Worm (Caenorhabditis elegans): ENCODE results near the gene sad-1.
A peak's percentile ranks its signal among the peaks of the same experiment; 100 is the strongest.

The sad-1 gene

ce11 chrX:13527347-13528092, 27.1 kb upstream of the sad-1 start, which contains the start of gene pab-2 (continued):
- TF ChIP-seq hmg-1.1 (GFP tag; IDR thresholded peaks at IDR 0.05) (peak; percentile 90), F37D6.2 (tag; optimal IDR thresholded peaks at IDR 0.05) (peak; percentile 47), nhr-6 (tag; optimal IDR thresholded peaks at IDR 0.05) (no peak), hif-1 (tag; optimal IDR thresholded peaks at IDR 0.05) (peak in 1 of 2 experiments; percentile 59), zfp-2 (tag; optimal IDR thresholded peaks at IDR 0.05) (no peak), lin-39 (tag; optimal IDR thresholded peaks at IDR 0.05) (no peak), ZK337.2 (GFP tag; IDR thresholded peaks at IDR 0.05) (no peak), fos-1 (tag; optimal IDR thresholded peaks at IDR 0.05) (no peak), ama-1 (optimal IDR thresholded peaks at IDR 0.05) (no peak), nhr-28 (tag; optimal IDR thresholded peaks at IDR 0.05) (peak; percentile 87), daf-19 (GFP tag; conservative IDR thresholded peaks at IDR 0.05) (no peak), vab-7 (GFP tag; IDR thresholded peaks at IDR 0.05) (no peak), unc-130 (GFP tag; optimal IDR thresholded peaks at IDR 0.05) (no peak), F26F4.8 (GFP tag; conservative IDR thresholded peaks at IDR 0.05) (no peak), daf-8 (GFP tag; IDR thresholded peaks at IDR 0.05) (no peak), nhr-25 (tag; optimal IDR thresholded peaks at IDR 0.05; ENCODE audit: borderline replicate concordance, insufficient read depth) (peak; percentile 51), F10B5.3 (tag; optimal IDR thresholded peaks at IDR 0.05) (no peak), unc-39 (tag; optimal IDR thresholded peaks at IDR 0.05) (no peak), nhr-77 (tag; optimal IDR thresholded peaks at IDR 0.05) (peak; percentile 54), jun-1 (tag; optimal IDR thresholded peaks at IDR 0.05) (no peak), fkh-10 (GFP tag; optimal IDR thresholded peaks at IDR 0.05) (peak; percentile 27), daf-16 (GFP tag; optimal IDR thresholded peaks at IDR 0.05) (peak in 1 of 2 experiments; percentile 39), daf-16 (tag; optimal IDR thresholded peaks at IDR 0.05) (peak; percentile 83), nhr-48 (tag; optimal IDR thresholded peaks at IDR 0.05) (peak; percentile 92), attf-4 (tag; optimal IDR thresholded peaks at IDR 0.05) (no peak), T26A8.4 (GFP tag; IDR thresholded peaks at IDR 0.05) (peak; percentile 61; the same call in 1 of the 2 replicates), dpl-1 (GFP tag; optimal IDR thresholded peaks at IDR 0.05) (peak; percentile 16), ctbp-1 (GFP tag; IDR thresholded peaks at IDR 0.05) (peak; percentile 68), lim-7 (GFP tag; IDR thresholded peaks at IDR 0.05) (0 out of 2 replicates have a peak, but pooled peaks have one; percentile 53), pha-4 (GFP tag; IDR thresholded peaks at IDR 0.05) (peak; percentile 49; the same call in 1 of the 2 replicates), pha-4 (tag; optimal IDR thresholded peaks at IDR 0.05) (no peak), F49E8.2 (tag; optimal IDR thresholded peaks at IDR 0.05; ENCODE audit: borderline replicate concordance) (no peak), unc-62 (GFP tag; optimal IDR thresholded peaks at IDR 0.05 in 1 of 2) (peak in 1 of 2 experiments; percentile 90), unc-62 (tag; optimal IDR thresholded peaks at IDR 0.05) (no peak), php-3 (GFP tag; IDR thresholded peaks at IDR 0.05) (peak; percentile 85), gei-8 (GFP tag; optimal IDR thresholded peaks at IDR 0.05) (peak; percentile 71), mep-1 (tag; optimal IDR thresholded peaks at IDR 0.05) (peak; percentile 88), T20F7.1 (GFP tag; optimal IDR thresholded peaks at IDR 0.05) (peak; percentile 46), aly-2 (tag; optimal IDR thresholded peaks at IDR 0.05) (no peak)

ce11 chrX:13526219-13527218, 26.1 kb upstream of the sad-1 start:
- peak in 1 of 2 experiments; percentile 68 for TF ChIP-seq unc-62 (GFP tag; optimal IDR thresholded peaks at IDR 0.05 in 1 of 2)
- no peak for TF ChIP-seq unc-62 (tag; optimal IDR thresholded peaks at IDR 0.05)
- peak in 1 of 2 experiments; percentile 16 for TF ChIP-seq mdl-1 (tag; optimal IDR thresholded peaks at IDR 0.05)
- TF ChIP-seq D1046.2 (GFP tag; IDR thresholded peaks at IDR 0.05) = no peak
- TF ChIP-seq mep-1 (tag; optimal IDR thresholded peaks at IDR 0.05) = no peak
- peak; percentile 49 for TF ChIP-seq hlh-11 (tag; optimal IDR thresholded peaks at IDR 0.05)
- peak; percentile 58 for TF ChIP-seq hlh-30 (tag; optimal IDR thresholded peaks at IDR 0.05; ENCODE audit: insufficient read depth)
- no peak for TF ChIP-seq T26A8.4 (GFP tag; IDR thresholded peaks at IDR 0.05)
- TF ChIP-seq mxl-2 (GFP tag; conservative IDR thresholded peaks at IDR 0.05) = no peak
- peak; percentile 6 for TF ChIP-seq nhr-77 (tag; optimal IDR thresholded peaks at IDR 0.05)
- TF ChIP-seq nhr-41 (GFP tag; IDR thresholded peaks at IDR 0.05) = no peak
- no peak for TF ChIP-seq ama-1 (optimal IDR thresholded peaks at IDR 0.05)
- TF ChIP-seq ceh-20 (GFP tag; IDR thresholded peaks at IDR 0.05) = no peak
- TF ChIP-seq tra-1 (GFP tag; IDR thresholded peaks at IDR 0.05) = 0 out of 2 replicates have a peak, but pooled peaks have one; percentile 6
- TF ChIP-seq daf-16 (GFP tag; optimal IDR thresholded peaks at IDR 0.05) = no peak
- TF ChIP-seq daf-16 (tag; optimal IDR thresholded peaks at IDR 0.05) = peak; percentile 18
- no peak for TF ChIP-seq lin-38 (GFP tag; IDR thresholded peaks at IDR 0.05)
